Fruit fly (Drosophila melanogaster): ENCODE results near the gene CG31248.

CG31248 gene

dm6 chr3R:7080157-7080916 lies 48.8 kb upstream of the CG31248 start, which contains the start of gene Ref1:
Gene Ref1 (minus strand): TSS chr3R:7080387.
- peak; percentile 14 for TF ChIP-seq Sin3A (optimal IDR thresholded peaks at IDR 0.05)
- TF ChIP-seq nmo (GFP tag; optimal IDR thresholded peaks at IDR 0.05): peak; percentile 23
- TF ChIP-seq CG17361 (GFP tag; IDR thresholded peaks at IDR 0.05): 0 out of 3 replicates have a peak, but pooled peaks have one; percentile 30
- peak; percentile 78 for TF ChIP-seq CG4617 (GFP tag; optimal IDR thresholded peaks at IDR 0.05; ENCODE audit: borderline replicate concordance)
- TF ChIP-seq CG12659 (GFP tag; optimal IDR thresholded peaks at IDR 0.05): peak; percentile 72
- no peak for TF ChIP-seq nau (GFP tag; optimal IDR thresholded peaks at IDR 0.05)
- TF ChIP-seq zen (tag; optimal IDR thresholded peaks at IDR 0.05): peak; percentile 35
- TF ChIP-seq CG30020 (tag; optimal IDR thresholded peaks at IDR 0.05): peak; percentile 98
- TF ChIP-seq CG3995 (GFP tag; optimal IDR thresholded peaks at IDR 0.05): peak; percentile 14
- peak; percentile 50 for TF ChIP-seq Ets97D (GFP tag; optimal IDR thresholded peaks at IDR 0.05)
- TF ChIP-seq row (GFP tag; IDR thresholded peaks at IDR 0.05): peak; percentile 77
- peak; percentile 7 for TF ChIP-seq trem (tag; optimal IDR thresholded peaks at IDR 0.05)
- TF ChIP-seq CG10267 (tag; optimal IDR thresholded peaks at IDR 0.05): peak; percentile 91
- TF ChIP-seq dm (GFP tag; optimal IDR thresholded peaks at IDR 0.05): peak; percentile 63
- TF ChIP-seq CG9437 (GFP tag; optimal IDR thresholded peaks at IDR 0.05): no peak
- peak; percentile 17 for TF ChIP-seq dmrt11E (tag; optimal IDR thresholded peaks at IDR 0.05)
- TF ChIP-seq CG1603 (tag; optimal IDR thresholded peaks at IDR 0.05): peak; percentile 100
- peak; percentile 5 for TF ChIP-seq CG2116 (GFP tag; optimal IDR thresholded peaks at IDR 0.05)
- peak; percentile 29 for TF ChIP-seq CG14710 (tag; optimal IDR thresholded peaks at IDR 0.05)
- TF ChIP-seq Ets65A (GFP tag): no peak
- peak; percentile 92 for TF ChIP-seq ssp (GFP tag; IDR thresholded peaks at IDR 0.05)
- TF ChIP-seq CG1024 (GFP tag; IDR thresholded peaks at IDR 0.05): peak; percentile 93
- peak; percentile 91 for TF ChIP-seq CG17802 (tag; optimal IDR thresholded peaks at IDR 0.05)
- no peak for TF ChIP-seq CG12391 (tag; optimal IDR thresholded peaks at IDR 0.05)
- peak; percentile 39; the same call in 1 of the 2 replicates for TF ChIP-seq MBD-R2 (GFP tag; IDR thresholded peaks at IDR 0.05)
- no peak for TF ChIP-seq Nf-YA (GFP tag; IDR thresholded peaks at IDR 0.05)
- no peak for TF ChIP-seq CG6854 (GFP tag; optimal IDR thresholded peaks at IDR 0.05)
- peak; percentile 77 for TF ChIP-seq CG11723 (GFP tag; optimal IDR thresholded peaks at IDR 0.05)
- 0 out of 2 replicates have a peak, but pooled peaks have one; percentile 6 for TF ChIP-seq NFAT (GFP tag; IDR thresholded peaks at IDR 0.05)
- TF ChIP-seq jumu (GFP tag; optimal IDR thresholded peaks at IDR 0.05): no peak
- TF ChIP-seq CG6254 (GFP tag; optimal IDR thresholded peaks at IDR 0.05): no peak
- 0 out of 3 replicates have a peak, but pooled peaks have one; percentile 12 for TF ChIP-seq Opbp (GFP tag; IDR thresholded peaks at IDR 0.05; ENCODE audit: partially characterized antibody)
- no peak for TF ChIP-seq CG2129 (GFP tag; IDR thresholded peaks at IDR 0.05; ENCODE audit: partially characterized antibody)
- peak; percentile 8 for TF ChIP-seq sug (tag; optimal IDR thresholded peaks at IDR 0.05)
- TF ChIP-seq Nf-YC (tag; optimal IDR thresholded peaks at IDR 0.05): peak; percentile 28
- no peak for TF ChIP-seq Sry-δ (GFP tag; optimal IDR thresholded peaks at IDR 0.05)
- peak; percentile 92 for TF ChIP-seq pfk (GFP tag; optimal IDR thresholded peaks at IDR 0.05)
- no peak for TF ChIP-seq CG6654 (GFP tag; optimal IDR thresholded peaks at IDR 0.05)
- peak; percentile 47 for TF ChIP-seq sd (tag; optimal IDR thresholded peaks at IDR 0.05)
- TF ChIP-seq ftz-f1 (GFP tag; optimal IDR thresholded peaks at IDR 0.05): no peak
- TF ChIP-seq CG3065 (GFP tag; optimal IDR thresholded peaks at IDR 0.05): no peak
- peak; percentile 4 for TF ChIP-seq grau (tag; optimal IDR thresholded peaks at IDR 0.05)
- peak; percentile 53 for TF ChIP-seq pzg (GFP tag; optimal IDR thresholded peaks at IDR 0.05)
- no peak for TF ChIP-seq CHES-1-like (GFP tag; optimal IDR thresholded peaks at IDR 0.05)
- TF ChIP-seq CG17385 (GFP tag; optimal IDR thresholded peaks at IDR 0.05): no peak
- peak; percentile 93 for TF ChIP-seq YL-1 (GFP tag; optimal IDR thresholded peaks at IDR 0.05)
- no peak for TF ChIP-seq CG7745 (tag; optimal IDR thresholded peaks at IDR 0.05)
- TF ChIP-seq CG2678 (tag; optimal IDR thresholded peaks at IDR 0.05): peak; percentile 5

Data from whole organism, embryonic.